Fruit fly (Drosophila melanogaster): Measurements from ENCODE around the gene mRpL9.

Gene mRpL9

DNA sequence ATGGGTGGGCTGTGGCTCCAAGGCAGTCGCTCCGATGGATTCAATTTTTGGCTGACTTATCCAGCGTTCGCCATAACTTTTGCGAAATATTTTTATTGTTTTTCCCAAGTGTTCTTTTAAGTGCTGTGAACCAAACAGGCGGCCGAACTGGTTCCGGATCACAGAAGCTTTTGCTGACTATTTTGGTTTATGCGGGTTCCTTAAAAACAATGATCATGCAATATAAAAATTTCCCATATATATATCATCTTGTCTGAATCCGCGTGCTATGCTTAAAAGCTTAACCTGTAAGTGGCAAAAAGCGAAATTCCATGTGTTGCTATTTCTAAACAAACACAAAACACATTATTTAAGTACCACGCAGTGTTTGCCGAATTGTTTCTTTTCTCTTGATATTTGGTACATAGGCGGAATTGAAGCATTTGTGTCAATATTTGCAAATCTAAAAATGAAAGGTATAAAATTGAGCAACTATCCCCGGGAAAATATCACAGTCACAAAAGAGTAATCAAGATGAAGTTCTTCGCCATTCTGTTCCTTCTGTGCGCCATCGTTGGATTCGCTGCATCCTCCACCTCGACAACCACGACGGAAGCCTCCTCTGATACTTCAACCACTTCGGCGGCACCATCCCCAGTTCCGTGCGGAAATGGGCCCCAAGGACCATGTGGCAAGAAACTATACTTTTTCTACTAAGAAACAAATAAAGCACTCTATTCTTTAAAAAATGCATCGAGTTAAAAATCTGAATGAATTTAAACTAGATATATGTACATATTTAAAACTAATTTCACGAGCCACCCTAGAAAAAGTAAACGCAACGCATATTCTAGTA, 10.4 kb upstream of the mRpL9 start, which contains the start of the genes CG6276 and CG44040 (continued):
- TF ChIP-seq klu (GFP tag; IDR thresholded peaks at IDR 0.05): 0 out of 2 replicates have a peak, but pooled peaks have one; percentile 14
- no peak for TF ChIP-seq danr (GFP tag; IDR thresholded peaks at IDR 0.05)
- peak; percentile 55 for TF ChIP-seq CG1603 (tag; optimal IDR thresholded peaks at IDR 0.05)
- TF ChIP-seq dpn (GFP tag; optimal IDR thresholded peaks at IDR 0.05): peak; percentile 43 to 44
- peak; percentile 34 for TF ChIP-seq luna (GFP tag; optimal IDR thresholded peaks at IDR 0.05)
- TF ChIP-seq Myb (GFP tag; optimal IDR thresholded peaks at IDR 0.05): no peak
- TF ChIP-seq rib (GFP tag; IDR thresholded peaks at IDR 0.05): no peak
- TF ChIP-seq CG7786 (GFP tag; optimal IDR thresholded peaks at IDR 0.05): peak; percentile 34
- TF ChIP-seq Poxn (GFP tag; IDR thresholded peaks at IDR 0.05): no peak
- peak; percentile 21 for TF ChIP-seq HLH54F (GFP tag; optimal IDR thresholded peaks at IDR 0.05)
- peak; percentile 22 for TF ChIP-seq crc (GFP tag; optimal IDR thresholded peaks at IDR 0.05)
- TF ChIP-seq chn (GFP tag; optimal IDR thresholded peaks at IDR 0.05): peak; percentile 16
- TF ChIP-seq CoRest (tag; optimal IDR thresholded peaks at IDR 0.05): peak; percentile 51
- TF ChIP-seq CG2120 (GFP tag; optimal IDR thresholded peaks at IDR 0.05): peak; percentile 68
- peak; percentile 24 for TF ChIP-seq Fer2 (tag; optimal IDR thresholded peaks at IDR 0.05)
- peak; percentile 23 for TF ChIP-seq HmgZ (tag; optimal IDR thresholded peaks at IDR 0.05)
- TF ChIP-seq ind (GFP tag; optimal IDR thresholded peaks at IDR 0.05): peak; percentile 29
- TF ChIP-seq sima (GFP tag; optimal IDR thresholded peaks at IDR 0.05): no peak
- TF ChIP-seq Dad (GFP tag; optimal IDR thresholded peaks at IDR 0.05): peak; percentile 60
- peak; percentile 6 for TF ChIP-seq cwo (GFP tag; optimal IDR thresholded peaks at IDR 0.05)
- TF ChIP-seq CG12071 (GFP tag; optimal IDR thresholded peaks at IDR 0.05): peak; percentile 21
- peak; percentile 24 for TF ChIP-seq bab2 (GFP tag; optimal IDR thresholded peaks at IDR 0.05)
- TF ChIP-seq CG11695 (GFP tag; IDR thresholded peaks at IDR 0.05): peak; percentile 6; the same call in 1 of the 3 replicates
- TF ChIP-seq CG1233 (GFP tag; optimal IDR thresholded peaks at IDR 0.05): peak; percentile 41
- no peak for TF ChIP-seq psq (GFP tag; optimal IDR thresholded peaks at IDR 0.05)
- peak; percentile 33 for TF ChIP-seq Hsf (GFP tag; optimal IDR thresholded peaks at IDR 0.05)
- peak; percentile 34 for TF ChIP-seq nmo (GFP tag; optimal IDR thresholded peaks at IDR 0.05)
- peak; percentile 6 for TF ChIP-seq CG8089 (GFP tag; optimal IDR thresholded peaks at IDR 0.05)
- TF ChIP-seq CG17829 (tag; optimal IDR thresholded peaks at IDR 0.05): peak; percentile 18
- peak; percentile 45 for TF ChIP-seq B-H2 (GFP tag; optimal IDR thresholded peaks at IDR 0.05)
- TF ChIP-seq ci (GFP tag; IDR thresholded peaks at IDR 0.05): peak; percentile 62; the same call in 2 of the 3 replicates
- peak; percentile 55 for TF ChIP-seq Fer1 (GFP tag; optimal IDR thresholded peaks at IDR 0.05)
- TF ChIP-seq Ets97D (GFP tag; optimal IDR thresholded peaks at IDR 0.05): peak; percentile 28
- TF ChIP-seq CG11398 (GFP tag; optimal IDR thresholded peaks at IDR 0.05): peak; percentile 31
- TF ChIP-seq Pdp1 (GFP tag; optimal IDR thresholded peaks at IDR 0.05): peak; percentile 34 to 48
- peak; percentile 33 for TF ChIP-seq pum (GFP tag; optimal IDR thresholded peaks at IDR 0.05)
- TF ChIP-seq Oli (tag; optimal IDR thresholded peaks at IDR 0.05): peak; percentile 33
- TF ChIP-seq D19A (tag; optimal IDR thresholded peaks at IDR 0.05): peak; percentile 22
- peak; percentile 40 for TF ChIP-seq stwl (tag; optimal IDR thresholded peaks at IDR 0.05)
- 0 out of 2 replicates have a peak, but pooled peaks have one; percentile 15 for TF ChIP-seq dati (GFP tag; IDR thresholded peaks at IDR 0.05)
- TF ChIP-seq CG13296 (GFP tag; optimal IDR thresholded peaks at IDR 0.05): peak; percentile 43
- TF ChIP-seq caup (GFP tag; optimal IDR thresholded peaks at IDR 0.05; ENCODE audit: severe bottlenecking): peak; percentile 60
- TF ChIP-seq unpg (GFP tag; optimal IDR thresholded peaks at IDR 0.05): peak; percentile 50
- TF ChIP-seq cas (GFP tag; IDR thresholded peaks at IDR 0.05): no peak
- peak; percentile 39 for TF ChIP-seq fd64A (GFP tag; optimal IDR thresholded peaks at IDR 0.05)
- peak; percentile 13 for TF ChIP-seq Blimp-1 (GFP tag; optimal IDR thresholded peaks at IDR 0.05)
- peak; percentile 69 for TF ChIP-seq CG10543 (GFP tag; optimal IDR thresholded peaks at IDR 0.05)
- 0 out of 2 replicates have a peak, but pooled peaks have one; percentile 32 for TF ChIP-seq E2f1 (GFP tag; IDR thresholded peaks at IDR 0.05)
